Worm (Caenorhabditis elegans) whole organism, early embryonic: Measurements from ENCODE around the gene arx-5.

Experiments
- B0310.2 ChIP-seq: sonication (generic microtip); optimal IDR thresholded peaks from 2 replicates; lab custom pipeline; 2016; ENCODE audit warnings: mild to moderate bottlenecking, missing genetic modification characterization, missing compliant biosample characterization
- aly-1 ChIP-seq: sonication (generic microtip); optimal IDR thresholded peaks from 2 replicates; lab custom pipeline; 2016; ENCODE audit warnings: missing genetic modification characterization, missing compliant biosample characterization
- ama-1 ChIP-seq: fragments of 150-350 bp; optimal IDR thresholded peaks from 2 replicates; lab custom pipeline; 2014
- ceh-13 ChIP-seq: fragments of 200-800 bp; sonication (Bioruptor generic); optimal IDR thresholded peaks from 2 replicates; lab custom pipeline; 2018; ENCODE audit warnings: mild to moderate bottlenecking, missing genetic modification characterization, missing compliant biosample characterization
- ets-7 ChIP-seq: sonication (generic microtip); optimal IDR thresholded peaks from 2 replicates; lab custom pipeline; 2016; ENCODE audit warnings: missing genotype, missing genetic modification characterization, missing compliant biosample characterization
- flt-1 ChIP-seq: fragments of 200-800 bp; sonication (Bioruptor generic); IDR thresholded peaks from 2 replicates; pipeline ENCODE4 v1.3.6; 2022; ENCODE audit warnings: missing genetic modification characterization, missing compliant biosample characterization
- hmbx-1 ChIP-seq: sonication (generic microtip); optimal IDR thresholded peaks from 2 replicates; lab custom pipeline; 2016; ENCODE audit warnings: mild to moderate bottlenecking, missing genetic modification characterization, missing compliant biosample characterization
- hmg-4 ChIP-seq: fragments of 200-800 bp; sonication (Bioruptor generic); optimal IDR thresholded peaks from 2 replicates; lab custom pipeline; 2018; ENCODE audit warnings: mild to moderate bottlenecking, missing genetic modification characterization, missing compliant biosample characterization
- hnd-1 ChIP-seq: sonication (generic microtip); optimal IDR thresholded peaks from 2 replicates; lab custom pipeline; 2016; ENCODE audit warnings: missing genetic modification characterization, missing compliant biosample characterization
- pes-1 ChIP-seq: fragments of 200-800 bp; sonication (Bioruptor generic); IDR thresholded peaks from 2 replicates; pipeline ENCODE4 v1.3.6; 2022; ENCODE audit warnings: missing genetic modification reagents, missing genetic modification characterization, missing compliant biosample characterization
- scrt-1 ChIP-seq: fragments of 200-800 bp; sonication (Bioruptor generic); IDR thresholded peaks from 2 replicates; pipeline ENCODE4 v1.3.6; 2022; ENCODE audit warnings: missing genetic modification characterization, missing compliant biosample characterization
- sea-1 ChIP-seq: fragments of 200-800 bp; sonication (Bioruptor generic); conservative IDR thresholded peaks from 2 replicates; pipeline ENCODE4 v1.3.6; 2022; ENCODE audit warnings: missing genetic modification characterization, missing compliant biosample characterization
- tra-4 ChIP-seq: sonication (generic microtip); optimal IDR thresholded peaks from 2 replicates; lab custom pipeline; 2017; ENCODE audit warnings: missing genetic modification characterization, missing compliant biosample characterization

DNA sequence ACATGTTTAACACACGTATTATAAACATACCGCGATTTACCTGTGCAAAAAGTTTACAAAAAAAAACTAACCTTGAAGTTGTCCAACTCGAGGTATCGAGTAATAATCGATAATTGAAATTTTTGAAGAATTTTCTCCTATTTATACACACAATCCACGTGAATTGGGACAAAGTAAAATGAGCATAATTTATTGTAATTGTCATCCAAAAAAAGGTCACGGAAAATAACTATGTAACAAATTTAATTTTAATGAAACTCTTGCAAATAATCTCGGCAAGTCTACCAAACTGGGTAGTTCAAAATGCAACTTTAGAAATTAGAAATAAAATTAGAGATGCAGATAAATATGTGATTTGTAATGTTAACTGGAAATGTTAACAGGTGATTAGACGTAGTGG is 37.5 kb upstream of the arx-5 start, which contains the start of gene Y37D8A.5:
- no peak for TF ChIP-seq sea-1 (GFP tag; lab: Robert Waterston, UW)
- no peak for TF ChIP-seq ceh-13 (GFP tag; lab: Kevin White, UChicago)
- TF ChIP-seq ama-1 (lab: Kevin White, UChicago), result no peak
- no peak for TF ChIP-seq B0310.2 (tag; lab: Kevin White, UChicago)
- TF ChIP-seq hmbx-1, result no peak
- no peak for TF ChIP-seq hnd-1 (tag; lab: Kevin White, UChicago)
- no peak for TF ChIP-seq flt-1 (GFP tag; lab: Robert Waterston, UW)
- TF ChIP-seq hmg-4, result no peak
- no peak for TF ChIP-seq scrt-1 (GFP tag; lab: Robert Waterston, UW)
- no peak for TF ChIP-seq ets-7 (tag; lab: Kevin White, UChicago)
- no peak for TF ChIP-seq tra-4 (tag; lab: Kevin White, UChicago)
- no peak for TF ChIP-seq pes-1
- no peak for TF ChIP-seq aly-1 (tag; lab: Kevin White, UChicago)
